Worm (Caenorhabditis elegans): ENCODE data around the gene adh-1.

adh-1 gene

DNA sequence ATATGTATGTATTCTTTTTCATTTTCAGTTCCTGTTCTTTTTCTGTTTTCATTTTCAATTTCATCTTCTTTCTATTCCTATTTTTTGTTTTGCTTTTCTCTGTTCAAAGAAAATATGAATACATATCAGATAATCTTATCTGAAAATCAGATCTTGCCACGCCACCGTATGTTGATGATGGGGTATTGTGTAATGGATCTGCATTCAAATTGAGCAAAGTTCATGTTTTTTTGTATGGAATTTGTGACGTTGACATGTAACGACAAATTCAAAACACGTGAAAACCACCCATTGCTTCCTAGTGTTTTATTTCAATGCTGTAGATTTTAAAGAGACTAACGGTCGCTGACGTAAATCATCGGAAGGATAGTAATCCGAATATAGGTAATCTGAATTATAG, 29.7 kb upstream of the adh-1 start:
- no peak for TF ChIP-seq C34B4.2 (tag; optimal IDR thresholded peaks at IDR 0.05)
- TF ChIP-seq aly-2 (tag; optimal IDR thresholded peaks at IDR 0.05): no peak
- peak in 1 of 2 experiments; percentile 19 for TF ChIP-seq lin-35 (GFP tag; optimal IDR thresholded peaks at IDR 0.05)
- TF ChIP-seq nhr-85 (tag): peak; percentile 64
- no peak for TF ChIP-seq blmp-1 (tag; optimal IDR thresholded peaks at IDR 0.05)
- TF ChIP-seq unc-130 (tag; optimal IDR thresholded peaks at IDR 0.05): peak; percentile 3
- TF ChIP-seq snu-23 (GFP tag; optimal IDR thresholded peaks at IDR 0.05): peak; percentile 23
- TF ChIP-seq lsy-2 (tag; optimal IDR thresholded peaks at IDR 0.05): peak in 1 of 2 experiments; percentile 16
- peak; percentile 45 for TF ChIP-seq lin-14 (GFP tag; optimal IDR thresholded peaks at IDR 0.05)
- no peak for TF ChIP-seq efl-1 (optimal IDR thresholded peaks at IDR 0.05)
- TF ChIP-seq efl-1 (GFP tag; optimal IDR thresholded peaks at IDR 0.05 in 1 of 2): peak in 1 of 2 experiments; percentile 12
- TF ChIP-seq nhr-20 (tag; optimal IDR thresholded peaks at IDR 0.05): peak; percentile 39
- TF ChIP-seq nhr-71 (tag; optimal IDR thresholded peaks at IDR 0.05): peak; percentile 11
- TF ChIP-seq elt-2 (tag; optimal IDR thresholded peaks at IDR 0.05): no peak
- peak; percentile 23 for TF ChIP-seq mep-1 (tag; optimal IDR thresholded peaks at IDR 0.05)
- peak; percentile 32; the same call in 1 of the 2 replicates for TF ChIP-seq nhr-19 (GFP tag; conservative IDR thresholded peaks at IDR 0.05)
- no peak for TF ChIP-seq ceh-8 (GFP tag; optimal IDR thresholded peaks at IDR 0.05)

ce11 chrV:11859082-11859858, 28.8 kb upstream of the adh-1 start:
- no peak for TF ChIP-seq lin-39 (tag; optimal IDR thresholded peaks at IDR 0.05)
- TF ChIP-seq lin-35 (GFP tag; optimal IDR thresholded peaks at IDR 0.05): peak in 1 of 2 experiments; percentile 38
- TF ChIP-seq pax-3 (tag; optimal IDR thresholded peaks at IDR 0.05): no peak
- TF ChIP-seq fos-1 (tag; optimal IDR thresholded peaks at IDR 0.05): no peak
- no peak for TF ChIP-seq hlh-17 (GFP tag; optimal IDR thresholded peaks at IDR 0.05; ENCODE audit: borderline replicate concordance)
- TF ChIP-seq nhr-85 (tag): peak; percentile 92
- no peak for TF ChIP-seq xbp-1 (tag; optimal IDR thresholded peaks at IDR 0.05)
- TF ChIP-seq nhr-20 (tag; optimal IDR thresholded peaks at IDR 0.05): peak; percentile 59
- TF ChIP-seq nhr-12 (tag; optimal IDR thresholded peaks at IDR 0.05): no peak
- TF ChIP-seq sup-37 (GFP tag; optimal IDR thresholded peaks at IDR 0.05): no peak
- peak; percentile 36; the same call in 1 of the 2 replicates for TF ChIP-seq nhr-19 (GFP tag; conservative IDR thresholded peaks at IDR 0.05)
- peak; percentile 41 for TF ChIP-seq snu-23 (GFP tag; optimal IDR thresholded peaks at IDR 0.05)
- TF ChIP-seq zip-4 (GFP tag; optimal IDR thresholded peaks at IDR 0.05): no peak
- TF ChIP-seq elt-3 (tag; optimal IDR thresholded peaks at IDR 0.05): peak in 4 of 6 experiments; percentile 24 to 77 (median 54)
- TF ChIP-seq nhr-47 (tag; optimal IDR thresholded peaks at IDR 0.05): no peak
- TF ChIP-seq lin-15B (tag; optimal IDR thresholded peaks at IDR 0.05): no peak
- TF ChIP-seq tbx-2 (tag; optimal IDR thresholded peaks at IDR 0.05): peak; percentile 14
- no peak for TF ChIP-seq ztf-11 (tag; optimal IDR thresholded peaks at IDR 0.05)
- peak; percentile 63 for TF ChIP-seq blmp-1 (tag; optimal IDR thresholded peaks at IDR 0.05)
- no peak for TF ChIP-seq fkh-4 (tag; optimal IDR thresholded peaks at IDR 0.05; ENCODE audit: borderline replicate concordance)
- no peak for TF ChIP-seq grh-1 (GFP tag; IDR thresholded peaks at IDR 0.05)
- TF ChIP-seq mep-1 (tag; optimal IDR thresholded peaks at IDR 0.05): no peak
- TF ChIP-seq lir-3 (tag; optimal IDR thresholded peaks at IDR 0.05; ENCODE audit: poor library complexity): no peak
- no peak for TF ChIP-seq ceh-88 (GFP tag; IDR thresholded peaks at IDR 0.05)
- no peak for TF ChIP-seq dpl-1 (GFP tag; optimal IDR thresholded peaks at IDR 0.05)
- no peak for TF ChIP-seq egl-27 (tag; optimal IDR thresholded peaks at IDR 0.05)
- peak; percentile 69 for TF ChIP-seq lin-14 (GFP tag; optimal IDR thresholded peaks at IDR 0.05)
- TF ChIP-seq lsy-2 (tag; optimal IDR thresholded peaks at IDR 0.05): peak in 1 of 2 experiments; percentile 67
- no peak for TF ChIP-seq nhr-28 (tag; optimal IDR thresholded peaks at IDR 0.05)
- no peak for TF ChIP-seq mef-2 (tag; optimal IDR thresholded peaks at IDR 0.05)
- no peak for TF ChIP-seq snpc-4 (tag; optimal IDR thresholded peaks at IDR 0.05)
- no peak for TF ChIP-seq nhr-76 (tag; optimal IDR thresholded peaks at IDR 0.05)
- peak; percentile 62 for TF ChIP-seq nhr-71 (tag; optimal IDR thresholded peaks at IDR 0.05)
- peak; percentile 48 for TF ChIP-seq jun-1 (tag; optimal IDR thresholded peaks at IDR 0.05)
- no peak for TF ChIP-seq F16B12.6 (tag; optimal IDR thresholded peaks at IDR 0.05)
- TF ChIP-seq ets-5 (GFP tag; IDR thresholded peaks at IDR 0.05): no peak
- no peak for TF ChIP-seq skn-1 (tag; optimal IDR thresholded peaks at IDR 0.05)
- TF ChIP-seq mdl-1 (tag; optimal IDR thresholded peaks at IDR 0.05): peak in 1 of 2 experiments; percentile 35
- TF ChIP-seq sptf-1 (tag; optimal IDR thresholded peaks at IDR 0.05): no peak
- no peak for TF ChIP-seq swsn-7 (tag; optimal IDR thresholded peaks at IDR 0.05)
- TF ChIP-seq C34B4.2 (tag; optimal IDR thresholded peaks at IDR 0.05): no peak
- no peak for TF ChIP-seq dsc-1 (tag; optimal IDR thresholded peaks at IDR 0.05)

Data from whole organism, L1 larva.